Worm (Caenorhabditis elegans) whole organism, young adult: ENCODE measurements around the gene cyp-13A1.

Source experiments
- ama-1 ChIP-seq, 3 experiments: fragments of 150-350 bp in 1 of 3; sonication (generic microtip) in 2 of 3; optimal IDR thresholded peaks; 2 replicates each; lab custom pipeline; 2014 to 2018; ENCODE audit warnings: missing biosample characterization in 2 of 3, missing genetic modification characterization in 2 of 3, missing genetic modification reagents in 2 of 3
- attf-3 ChIP-seq: fragments of 200-800 bp; sonication (Bioruptor generic); conservative IDR thresholded peaks from 2 replicates; pipeline ENCODE4 v1.3.6; 2022; ENCODE audit warnings: missing genetic modification reagents, missing genetic modification characterization, missing compliant biosample characterization
- ceh-40 ChIP-seq: fragments of 200-800 bp; sonication (Bioruptor generic); IDR thresholded peaks from 2 replicates; pipeline ENCODE4 v1.3.6; 2022; ENCODE audit warnings: missing genetic modification characterization, missing compliant biosample characterization
- ceh-79 ChIP-seq: sonication (generic microtip); optimal IDR thresholded peaks from 2 replicates; lab custom pipeline; 2017; ENCODE audit warnings: mild to moderate bottlenecking, missing genetic modification characterization, missing compliant biosample characterization
- madf-3 ChIP-seq: fragments of 200-800 bp; sonication (Bioruptor generic); IDR thresholded peaks from 2 replicates; pipeline ENCODE4 v1.3.6; 2022; ENCODE audit warnings: missing genetic modification reagents, missing genetic modification characterization, missing compliant biosample characterization
- mxl-1 ChIP-seq: sonication (generic microtip); optimal IDR thresholded peaks from 2 replicates; lab custom pipeline; 2016; ENCODE audit warnings: missing genetic modification characterization, missing compliant biosample characterization

DNA sequence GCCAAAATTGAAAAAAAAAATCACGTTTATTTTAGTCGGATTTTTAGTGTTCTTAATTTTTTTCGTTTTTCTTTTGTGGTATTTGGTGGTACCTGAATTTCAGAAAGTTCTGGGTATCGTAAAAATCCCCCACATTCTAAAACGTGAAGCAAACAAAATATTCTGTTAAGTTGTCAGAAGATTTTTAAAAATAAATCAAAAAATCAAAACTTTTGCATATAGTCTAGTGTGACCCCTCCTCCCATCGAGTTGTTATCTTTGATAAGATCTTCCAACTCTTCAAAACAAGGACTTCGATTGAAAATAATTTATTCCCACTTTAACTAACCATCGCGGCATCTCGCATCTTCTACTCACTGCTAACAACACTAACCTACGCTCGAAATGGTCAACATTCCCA, 47.3 kb upstream of the cyp-13A1 start, which contains the start of gene ZK938.1:
- TF ChIP-seq ceh-40 (no peak), ceh-79 (tag; lab: Kevin White, UChicago) (no peak), mxl-1 (tag; lab: Kevin White, UChicago) (no peak), madf-3 (GFP tag; lab: Robert Waterston, UW) (no peak), attf-3 (no peak), ama-1 (optimal IDR thresholded peaks at IDR 0.05; lab: Kevin White, UChicago) (no peak), ama-1 (GFP tag; optimal IDR thresholded peaks at IDR 0.05; lab: Kevin White, UChicago) (no peak)
